Worm (Caenorhabditis elegans) whole organism, L3 larva: ENCODE measurements around the gene F36H5.12.

Experiments used
- ZK546.5 ChIP-seq: sonication (generic microtip); optimal IDR thresholded peaks from 2 replicates; lab custom pipeline; 2017; ENCODE audit warnings: missing biosample characterization, missing genetic modification characterization
- aly-2 ChIP-seq: fragments of 150-350 bp; optimal IDR thresholded peaks from 2 replicates; lab custom pipeline; 2014; ENCODE audit warnings: missing biosample characterization, missing genetic modification characterization
- ama-1 ChIP-seq: fragments of 150-350 bp; optimal IDR thresholded peaks from 2 replicates; lab custom pipeline; 2018
- ceh-16 ChIP-seq: sonication (generic microtip); optimal IDR thresholded peaks from 2 replicates; lab custom pipeline; 2017; ENCODE audit warnings: missing biosample characterization, missing genetic modification characterization
- ceh-82 ChIP-seq: fragments of 150-350 bp; optimal IDR thresholded peaks from 2 replicates; lab custom pipeline; 2014; ENCODE audit warnings: missing biosample characterization, missing genetic modification characterization
- daf-12 ChIP-seq: fragments of 150-350 bp; optimal IDR thresholded peaks from 2 replicates; lab custom pipeline; 2014; ENCODE audit warnings: missing biosample characterization, missing genetic modification reagents, missing genetic modification characterization
- egl-27 ChIP-seq: sonication (generic microtip); optimal IDR thresholded peaks from 4 replicates; lab custom pipeline; 2017; ENCODE audit warnings: missing biosample characterization, missing genetic modification reagents, missing genetic modification characterization
- egl-5 ChIP-seq: fragments of 150-350 bp; optimal IDR thresholded peaks from 2 replicates; lab custom pipeline; 2017; ENCODE audit warnings: missing biosample characterization, missing genetic modification reagents, missing genetic modification characterization, inconsistent platforms
- elt-2 ChIP-seq: sonication (generic microtip); optimal IDR thresholded peaks from 2 replicates; lab custom pipeline; 2016; ENCODE audit warnings: missing genetic modification reagents, mild to moderate bottlenecking, missing genetic modification characterization, missing compliant biosample characterization
- elt-3 ChIP-seq, 3 experiments: fragments of 150-350 bp in 1 of 3; sonication (generic microtip) in 2 of 3; optimal IDR thresholded peaks; 2 replicates in 2 of 3; 4 replicates in 1 of 3; lab custom pipeline; 2014 to 2017; ENCODE audit warnings: missing biosample characterization in 3 of 3, missing genetic modification characterization in 3 of 3
- eor-1 ChIP-seq, 2 experiments: fragments of 150-350 bp; optimal IDR thresholded peaks; 2 replicates each; lab custom pipeline; 2014 to 2018; ENCODE audit warnings: missing biosample characterization in 2 of 2, missing genetic modification characterization in 2 of 2
- fkh-10 ChIP-seq: sonication (generic microtip); optimal IDR thresholded peaks from 2 replicates; lab custom pipeline; 2017; ENCODE audit warnings: missing biosample characterization, missing genetic modification reagents, missing genetic modification characterization
- fkh-2 ChIP-seq: fragments of 150-350 bp; optimal IDR thresholded peaks from 2 replicates; lab custom pipeline; 2014; ENCODE audit warnings: missing biosample characterization, missing genetic modification reagents, missing genetic modification characterization
- fos-1 ChIP-seq: fragments of 150-350 bp; optimal IDR thresholded peaks from 2 replicates; lab custom pipeline; 2014; ENCODE audit warnings: missing biosample characterization, missing genetic modification characterization
- jun-1 ChIP-seq: fragments of 150-350 bp; optimal IDR thresholded peaks from 2 replicates; lab custom pipeline; 2014; ENCODE audit warnings: missing biosample characterization, missing genetic modification reagents, missing genetic modification characterization
- lin-15B ChIP-seq: fragments of 150-350 bp; optimal IDR thresholded peaks from 2 replicates; lab custom pipeline; 2014; ENCODE audit warnings: missing biosample characterization, missing genetic modification characterization
- lin-39 ChIP-seq: fragments of 150-350 bp; optimal IDR thresholded peaks from 2 replicates; lab custom pipeline; 2018; ENCODE audit warnings: missing biosample characterization, missing genetic modification reagents, missing genetic modification characterization
- mml-1 ChIP-seq: fragments of 150-350 bp; sonication (generic microtip); optimal IDR thresholded peaks from 3 replicates; lab custom pipeline; 2014; ENCODE audit warnings: missing biosample characterization, missing genetic modification characterization
- nhr-11 ChIP-seq: fragments of 150-350 bp; optimal IDR thresholded peaks from 2 replicates; lab custom pipeline; 2014; ENCODE audit warnings: missing biosample characterization, missing genetic modification characterization
- nhr-12 ChIP-seq: fragments of 150-350 bp; optimal IDR thresholded peaks from 2 replicates; lab custom pipeline; 2014; ENCODE audit warnings: missing biosample characterization, missing genetic modification characterization
- nhr-237 ChIP-seq: fragments of 150-350 bp; optimal IDR thresholded peaks from 2 replicates; lab custom pipeline; 2014; ENCODE audit warnings: missing biosample characterization, missing genetic modification characterization
- nhr-25 ChIP-seq: sonication (generic microtip); optimal IDR thresholded peaks from 2 replicates; lab custom pipeline; 2017; ENCODE audit warnings: missing biosample characterization, missing genetic modification characterization
- nhr-28 ChIP-seq: fragments of 150-350 bp; optimal IDR thresholded peaks from 2 replicates; lab custom pipeline; 2014; ENCODE audit warnings: missing biosample characterization, missing genetic modification characterization
- nhr-67 ChIP-seq: fragments of 150-350 bp; optimal IDR thresholded peaks from 2 replicates; lab custom pipeline; 2014; ENCODE audit warnings: missing biosample characterization, missing genetic modification characterization
- nhr-76 ChIP-seq: fragments of 150-350 bp; sonication (generic microtip); optimal IDR thresholded peaks from 5 replicates; lab custom pipeline; 2014; ENCODE audit warnings: missing biosample characterization, missing genetic modification characterization
- nhr-77 ChIP-seq: fragments of 150-350 bp; optimal IDR thresholded peaks from 2 replicates; lab custom pipeline; 2014; ENCODE audit warnings: missing biosample characterization, missing genetic modification characterization
- pha-4 ChIP-seq: fragments of 150-350 bp; optimal IDR thresholded peaks from 2 replicates; lab custom pipeline; 2014; ENCODE audit warnings: missing biosample characterization, missing genetic modification reagents, missing genetic modification characterization
- pqm-1 ChIP-seq: fragments of 150-350 bp; optimal IDR thresholded peaks from 2 replicates; lab custom pipeline; 2017; ENCODE audit warnings: missing biosample characterization, missing genetic modification characterization, inconsistent platforms
- skn-1 ChIP-seq: fragments of 150-350 bp; optimal IDR thresholded peaks from 2 replicates; lab custom pipeline; 2014; ENCODE audit warnings: missing biosample characterization, missing genetic modification characterization
- snpc-4 ChIP-seq: fragments of 150-350 bp; optimal IDR thresholded peaks from 2 replicates; lab custom pipeline; 2014; ENCODE audit warnings: missing biosample characterization, missing genetic modification characterization
- unc-39 ChIP-seq: sonication (generic microtip); optimal IDR thresholded peaks from 4 replicates; lab custom pipeline; 2017; ENCODE audit warnings: missing biosample characterization, missing genetic modification characterization
- unc-62 ChIP-seq: fragments of 150-350 bp; sonication (generic microtip); optimal IDR thresholded peaks from 4 replicates; lab custom pipeline; 2014; ENCODE audit warnings: missing biosample characterization, missing genetic modification reagents, missing genetic modification characterization
- zag-1 ChIP-seq: fragments of 150-350 bp; optimal IDR thresholded peaks from 2 replicates; lab custom pipeline; 2014; ENCODE audit warnings: missing biosample characterization, missing genetic modification characterization
- ztf-11 ChIP-seq: fragments of 150-350 bp; optimal IDR thresholded peaks from 2 replicates; lab custom pipeline; 2014; ENCODE audit warnings: missing biosample characterization, missing genetic modification characterization
- ztf-4 ChIP-seq: fragments of 150-350 bp; optimal IDR thresholded peaks from 2 replicates; lab custom pipeline; 2014; ENCODE audit warnings: missing biosample characterization, missing genetic modification characterization

The F36H5.12 gene

DNA sequence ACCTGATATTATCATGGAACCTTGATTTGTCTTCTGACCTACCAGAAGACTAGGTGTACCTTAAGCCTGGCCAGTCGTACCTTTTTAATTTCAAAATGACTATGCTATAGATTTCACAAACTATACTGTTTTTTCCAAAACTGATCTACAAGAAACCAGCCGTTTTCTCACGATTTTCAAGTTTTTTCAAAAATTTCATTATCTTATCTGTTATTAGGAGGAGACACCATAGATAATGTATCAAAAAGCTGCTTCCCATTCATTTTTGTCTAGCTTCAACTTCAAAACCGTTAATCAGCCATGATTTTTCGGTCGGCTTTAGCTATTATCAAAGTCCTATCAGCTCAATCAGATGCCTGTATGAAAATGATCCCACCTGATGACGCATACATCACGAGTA lies at the start of gene F36H5.12:
F36H5.12 (plus strand) TSS at position 301 of the 400 bp plus-strand sequence.
- no peak for TF ChIP-seq pha-4 (tag; lab: Kevin White, UChicago)

DNA sequence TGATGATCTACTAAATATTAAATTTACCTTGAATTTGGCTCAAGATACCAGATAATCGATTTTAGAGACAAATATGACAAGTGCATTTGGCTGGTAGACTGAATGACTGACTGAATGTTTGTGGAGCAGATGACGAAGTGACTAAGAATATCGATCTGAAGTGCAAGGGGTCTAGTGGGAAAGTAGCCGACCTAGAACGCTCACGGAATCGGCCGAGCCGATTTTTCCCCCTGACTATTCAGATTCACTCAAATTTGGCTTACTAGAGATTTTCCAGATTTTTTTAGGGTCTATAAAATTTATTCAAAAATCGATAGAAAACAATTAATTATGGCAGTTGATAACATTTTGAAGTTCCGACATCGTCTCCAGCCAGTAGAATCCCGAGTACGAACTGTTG lies 48.1 kb upstream of the F36H5.12 start, which contains the start of gene fbxc-26:
fbxc-26 (minus strand) TSS at position 101 of the 400 bp plus-strand sequence.
- no peak for TF ChIP-seq egl-27
- no peak for TF ChIP-seq nhr-67 (tag; lab: Kevin White, UChicago)
- TF ChIP-seq ZK546.5 (tag; lab: Kevin White, UChicago), result no peak
- TF ChIP-seq nhr-76 (tag; lab: Kevin White, UChicago), result no peak
- TF ChIP-seq nhr-25 (tag; lab: Kevin White, UChicago), result no peak
- no peak for TF ChIP-seq fkh-2 (tag; lab: Kevin White, UChicago)
- no peak for TF ChIP-seq nhr-77
- no peak for TF ChIP-seq lin-15B (tag; lab: Kevin White, UChicago)

DNA sequence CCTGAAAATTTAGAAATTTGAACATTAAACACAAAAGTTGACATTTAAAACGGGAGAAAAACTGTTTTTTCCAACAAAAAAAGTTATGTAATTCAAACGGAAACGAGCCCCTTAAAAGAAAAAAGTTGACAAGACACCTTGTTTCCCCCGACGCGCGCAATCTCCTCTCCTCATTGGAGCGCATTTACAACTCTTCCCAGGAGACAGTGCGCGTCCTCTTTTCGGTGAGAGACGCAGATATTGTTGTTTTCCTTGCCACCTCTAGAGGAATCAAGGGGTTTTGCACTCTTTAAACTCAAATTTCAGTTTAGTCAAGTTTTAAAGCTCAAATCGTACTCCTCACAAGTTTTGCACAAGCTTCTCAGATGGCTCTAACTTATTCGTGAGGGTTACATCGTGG lies 46.8 kb upstream of the F36H5.12 start, which contains the start of gene F58E1.13:
F58E1.13 (minus strand) TSS at position 12 of the 400 bp plus-strand sequence.
- TF ChIP-seq fkh-10 (no peak), jun-1 (tag; lab: Kevin White, UChicago) (no peak), egl-27 (no peak), nhr-77 (no peak), pqm-1 (tag; lab: Kevin White, UChicago) (no peak), daf-12 (tag; lab: Kevin White, UChicago) (no peak), zag-1 (tag; lab: Kevin White, UChicago) (no peak), elt-3 (tag; optimal IDR thresholded peaks at IDR 0.05; lab: Kevin White, UChicago) (no peak), pha-4 (tag; lab: Kevin White, UChicago) (no peak), nhr-67 (tag; lab: Kevin White, UChicago) (no peak), unc-39 (no peak), ceh-16 (no peak), ceh-82 (tag; lab: Kevin White, UChicago) (no peak), mml-1 (no peak), aly-2 (tag; lab: Kevin White, UChicago) (no peak)

DNA sequence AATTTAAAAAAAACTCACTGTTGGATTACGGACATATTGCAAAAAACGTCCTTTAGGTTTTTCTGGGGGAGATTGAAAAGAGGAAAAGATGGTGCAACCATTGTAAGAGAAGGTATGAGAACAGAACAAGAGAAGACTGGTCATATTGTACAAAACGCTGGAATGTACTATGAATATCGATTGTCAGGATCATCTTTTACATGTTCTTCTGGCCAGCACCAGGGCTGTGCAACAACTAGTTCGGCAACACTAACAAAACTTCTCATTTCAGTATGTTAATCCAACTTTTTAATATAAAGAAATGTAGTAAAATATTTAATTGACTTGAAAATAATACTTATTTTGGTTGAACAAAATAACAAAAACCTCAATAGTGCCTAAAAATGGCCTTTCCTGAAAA lies 39.3 kb upstream of the F36H5.12 start, which contains the start of gene fbxb-47:
fbxb-47 (minus strand) TSS at position 101 of the 400 bp plus-strand sequence.
- TF ChIP-seq nhr-12 (tag; lab: Kevin White, UChicago) (no peak), eor-1 (tag; optimal IDR thresholded peaks at IDR 0.05; lab: Kevin White, UChicago) (no peak), lin-15B (tag; lab: Kevin White, UChicago) (no peak), ztf-11 (no peak), pha-4 (tag; lab: Kevin White, UChicago) (no peak), nhr-237 (no peak), pqm-1 (tag; lab: Kevin White, UChicago) (no peak), nhr-25 (tag; lab: Kevin White, UChicago) (no peak), zag-1 (tag; lab: Kevin White, UChicago) (no peak), egl-5 (no peak), unc-62 (no peak), nhr-11 (tag; lab: Kevin White, UChicago) (no peak), skn-1 (tag; lab: Kevin White, UChicago) (no peak), fos-1 (tag; lab: Kevin White, UChicago) (no peak), elt-2 (tag; lab: Kevin White, UChicago) (no peak), nhr-28 (tag; lab: Kevin White, UChicago) (no peak), snpc-4 (tag; lab: Kevin White, UChicago) (no peak)

DNA sequence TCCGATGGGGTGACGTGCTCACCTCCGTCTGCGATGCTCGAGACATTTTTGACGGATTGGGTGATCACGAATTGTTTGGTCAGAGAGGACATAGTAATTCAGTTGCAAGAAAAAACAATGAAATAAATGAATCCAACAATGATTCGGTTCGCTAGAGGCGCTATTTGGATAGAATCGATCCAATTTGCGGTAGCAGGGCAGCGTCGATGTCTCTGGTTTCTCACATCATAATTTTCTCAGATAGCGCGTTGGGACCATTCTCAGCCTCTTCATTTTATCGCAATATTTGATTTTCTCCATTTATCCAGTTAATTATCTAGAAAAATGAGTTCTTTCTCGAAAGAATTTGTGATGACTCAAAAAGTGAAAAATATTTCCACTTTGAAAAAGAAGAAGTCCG lies 36.2 kb upstream of the F36H5.12 start, which contains the start of gene sdz-18:
sdz-18 (minus strand) TSS at position 101 of the 400 bp plus-strand sequence.
- no peak for TF ChIP-seq fkh-10
- no peak for TF ChIP-seq nhr-11 (tag; lab: Kevin White, UChicago)
- TF ChIP-seq daf-12 (tag; lab: Kevin White, UChicago), result no peak
- no peak for TF ChIP-seq lin-39 (tag; lab: Kevin White, UChicago)
- TF ChIP-seq nhr-77, result no peak
- TF ChIP-seq ztf-4 (tag; lab: Kevin White, UChicago), result no peak
- no peak for TF ChIP-seq ZK546.5 (tag; lab: Kevin White, UChicago)
- no peak for TF ChIP-seq ama-1
